Worm (Caenorhabditis elegans): ENCODE data around the gene F35B3.4.

- TF ChIP-seq sma-3 (GFP tag; optimal IDR thresholded peaks at IDR 0.05), result peak; percentile 82
- no peak for TF ChIP-seq R02D3.7 (tag; optimal IDR thresholded peaks at IDR 0.05)
- TF ChIP-seq nhr-25 (tag; optimal IDR thresholded peaks at IDR 0.05), result peak; percentile 33
- no peak for TF ChIP-seq nhr-11 (tag; optimal IDR thresholded peaks at IDR 0.05)
- TF ChIP-seq ama-1 (optimal IDR thresholded peaks at IDR 0.05), result no peak
- TF ChIP-seq alr-1 (tag; optimal IDR thresholded peaks at IDR 0.05), result no peak
Observed at ce11 chrX:17063749-17064252, 43.0 kb upstream of the F35B3.4 start.
